Worm (Caenorhabditis elegans) whole organism, young adult: ENCODE measurements around the gene sri-71.
A peak's percentile ranks its signal among the peaks of the same experiment; 100 is the strongest.
"Not testable (repeated sequence)": the region's sequence is repeated elsewhere in the genome, so short reads cannot be mapped to it uniquely, and the experiment has no call there.

ENCODE experiments used
- B0261.1 ChIP-seq: sonication (generic microtip); optimal IDR thresholded peaks from 2 replicates; lab custom pipeline; 2016; ENCODE audit warnings: mild to moderate bottlenecking, missing genetic modification characterization, moderate library complexity, missing compliant biosample characterization
- F23B12.7 ChIP-seq: sonication (generic microtip); optimal IDR thresholded peaks from 2 replicates; lab custom pipeline; 2017; ENCODE audit warnings: missing genetic modification characterization, mild to moderate bottlenecking, missing compliant biosample characterization, antibody characterized with exemption, moderate library complexity; ENCODE audit not compliant: insufficient read depth
- F57C9.4 ChIP-seq: sonication (generic microtip); optimal IDR thresholded peaks from 2 replicates; lab custom pipeline; 2017; ENCODE audit warnings: mild to moderate bottlenecking, missing genetic modification characterization, missing compliant biosample characterization
- K12H6.12 ChIP-seq: fragments of 200-800 bp; sonication (Bioruptor generic); optimal IDR thresholded peaks from 2 replicates; lab custom pipeline; 2018; ENCODE audit warnings: mild to moderate bottlenecking, missing genetic modification characterization, missing compliant biosample characterization
- T26A5.8 ChIP-seq: sonication (generic microtip); optimal IDR thresholded peaks from 2 replicates; lab custom pipeline; 2016; ENCODE audit warnings: missing genetic modification characterization, missing compliant biosample characterization
- Y53F4B.3 ChIP-seq: fragments of 200-800 bp; sonication (Bioruptor generic); IDR thresholded peaks from 2 replicates; pipeline ENCODE4 v1.3.6; 2022; ENCODE audit warnings: missing genetic modification reagents, missing genetic modification characterization, missing compliant biosample characterization
- Y67H2A.10 ChIP-seq: fragments of 200-800 bp; sonication (Bioruptor generic); conservative IDR thresholded peaks from 2 replicates; pipeline ENCODE4 v1.3.6; 2022; ENCODE audit warnings: missing genetic modification reagents, missing genetic modification characterization, missing compliant biosample characterization
- ZK185.1 ChIP-seq: sonication (generic microtip); optimal IDR thresholded peaks from 2 replicates; lab custom pipeline; 2016; ENCODE audit warnings: mild to moderate bottlenecking, missing genetic modification characterization, missing compliant biosample characterization; ENCODE audit not compliant: poor library complexity, severe bottlenecking
- akir-1 ChIP-seq: fragments of 200-800 bp; sonication (Bioruptor generic); optimal IDR thresholded peaks from 2 replicates; lab custom pipeline; 2018; ENCODE audit warnings: mild to moderate bottlenecking, missing genetic modification characterization, moderate library complexity, missing compliant biosample characterization
- aptf-3 ChIP-seq: fragments of 200-800 bp; sonication (Bioruptor generic); IDR thresholded peaks from 2 replicates; pipeline ENCODE4 v1.3.6; 2022; ENCODE audit warnings: missing genetic modification characterization, missing compliant biosample characterization
- attf-5 ChIP-seq: fragments of 200-800 bp; sonication (Bioruptor generic); optimal IDR thresholded peaks from 2 replicates; lab custom pipeline; 2018; ENCODE audit warnings: mild to moderate bottlenecking, missing genetic modification characterization, missing compliant biosample characterization
- attf-6 ChIP-seq: fragments of 200-800 bp; sonication (Bioruptor generic); IDR thresholded peaks from 2 replicates; pipeline ENCODE4 v1.3.6; 2022; ENCODE audit warnings: missing genetic modification reagents, missing genetic modification characterization, missing compliant biosample characterization
- bed-2 ChIP-seq: fragments of 200-800 bp; sonication (Bioruptor generic); IDR thresholded peaks from 2 replicates; pipeline ENCODE4 v1.3.6; 2022; ENCODE audit warnings: missing genetic modification reagents, missing genetic modification characterization, missing compliant biosample characterization
- ceh-79 ChIP-seq: sonication (generic microtip); optimal IDR thresholded peaks from 2 replicates; lab custom pipeline; 2017; ENCODE audit warnings: mild to moderate bottlenecking, missing genetic modification characterization, missing compliant biosample characterization
- die-1 ChIP-seq: sonication (generic microtip); optimal IDR thresholded peaks from 2 replicates; lab custom pipeline; 2016; ENCODE audit warnings: missing genotype, mild to moderate bottlenecking, missing genetic modification characterization, missing compliant biosample characterization
- dpl-1 ChIP-seq: fragments of 150-350 bp; optimal IDR thresholded peaks from 2 replicates; lab custom pipeline; 2014; ENCODE audit warnings: missing biosample characterization, missing genetic modification reagents, missing genetic modification characterization
- efl-1 ChIP-seq: fragments of 150-350 bp; optimal IDR thresholded peaks from 2 replicates; lab custom pipeline; 2014; ENCODE audit warnings: missing biosample characterization, missing genetic modification reagents, missing genetic modification characterization
- hmg-20 ChIP-seq: fragments of 200-800 bp; sonication (Bioruptor generic); IDR thresholded peaks from 2 replicates; pipeline ENCODE4 v1.3.6; 2022; ENCODE audit warnings: missing genetic modification reagents, missing genetic modification characterization, missing compliant biosample characterization
- let-607 ChIP-seq, 2 experiments: fragments of 200-800 bp in 1 of 2; sonication (Bioruptor generic) in 1 of 2; sonication (generic microtip) in 1 of 2; optimal IDR thresholded peaks; 2 replicates each; lab custom pipeline; 2016 to 2018; ENCODE audit warnings: mild to moderate bottlenecking in 2 of 2, missing compliant biosample characterization in 2 of 2, missing genetic modification characterization in 2 of 2, moderate library complexity in 2 of 2, missing genotype in 1 of 2
- lin-26 ChIP-seq: fragments of 200-800 bp; sonication (Bioruptor generic); IDR thresholded peaks from 2 replicates; pipeline ENCODE4 v1.3.6; 2022; ENCODE audit warnings: missing genetic modification reagents, missing genetic modification characterization, missing compliant biosample characterization
- lin-35 ChIP-seq, 3 experiments: fragments of 150-350 bp in 2 of 3; sonication (generic microtip) in 1 of 3; optimal IDR thresholded peaks; 2 replicates each; lab custom pipeline; 2014 to 2018; ENCODE audit warnings: missing biosample characterization in 3 of 3, missing genetic modification characterization in 3 of 3, missing genetic modification reagents in 3 of 3
- lin-40 ChIP-seq: sonication (generic microtip); optimal IDR thresholded peaks from 2 replicates; lab custom pipeline; 2016; ENCODE audit warnings: missing genetic modification characterization, mild to moderate bottlenecking, missing compliant biosample characterization, missing genotype, missing genetic modification reagents
- lin-54 ChIP-seq: fragments of 200-800 bp; sonication (Bioruptor generic); optimal IDR thresholded peaks from 2 replicates; lab custom pipeline; 2018; ENCODE audit warnings: mild to moderate bottlenecking, missing genetic modification characterization, missing compliant biosample characterization
- lsy-27 ChIP-seq: sonication (generic microtip); optimal IDR thresholded peaks from 2 replicates; lab custom pipeline; 2017; ENCODE audit warnings: missing genetic modification characterization, mild to moderate bottlenecking, missing compliant biosample characterization, antibody characterized with exemption, missing genotype, borderline replicate concordance; ENCODE audit not compliant: insufficient read depth
- mcd-1 ChIP-seq: fragments of 200-800 bp; sonication (Bioruptor generic); IDR thresholded peaks from 2 replicates; pipeline ENCODE4 v1.3.6; 2022; ENCODE audit warnings: missing genetic modification reagents, missing genetic modification characterization, missing compliant biosample characterization
- mel-28 ChIP-seq: sonication (generic microtip); optimal IDR thresholded peaks from 2 replicates; lab custom pipeline; 2016; ENCODE audit warnings: borderline replicate concordance, mild to moderate bottlenecking, missing genetic modification characterization, missing compliant biosample characterization
- mxl-1 ChIP-seq: sonication (generic microtip); optimal IDR thresholded peaks from 2 replicates; lab custom pipeline; 2016; ENCODE audit warnings: missing genetic modification characterization, missing compliant biosample characterization
- nfya-2 ChIP-seq: fragments of 200-800 bp; sonication (Bioruptor generic); IDR thresholded peaks from 2 replicates; pipeline ENCODE4 v1.3.6; 2022; ENCODE audit warnings: missing genetic modification reagents, missing genetic modification characterization, missing compliant biosample characterization
- nhr-120 ChIP-seq: fragments of 200-800 bp; sonication (Bioruptor generic); IDR thresholded peaks from 2 replicates; pipeline ENCODE4 v1.3.6; 2022; ENCODE audit warnings: missing genetic modification characterization, missing compliant biosample characterization
- nhr-179 ChIP-seq: sonication (generic microtip); optimal IDR thresholded peaks from 2 replicates; lab custom pipeline; 2016; ENCODE audit warnings: mild to moderate bottlenecking, missing genetic modification characterization, missing compliant biosample characterization
- rcor-1 ChIP-seq: fragments of 200-800 bp; sonication (Bioruptor generic); IDR thresholded peaks from 2 replicates; pipeline ENCODE4 v1.3.6; 2022; ENCODE audit warnings: missing genetic modification reagents, missing genetic modification characterization, missing compliant biosample characterization
- sea-2 ChIP-seq: fragments of 200-800 bp; sonication (Bioruptor generic); IDR thresholded peaks from 2 replicates; pipeline ENCODE4 v1.3.6; 2022; ENCODE audit warnings: missing genetic modification characterization, missing compliant biosample characterization
- snpc-1.3 ChIP-seq: sonication (generic microtip); optimal IDR thresholded peaks from 2 replicates; lab custom pipeline; 2017; ENCODE audit warnings: missing genetic modification characterization, mild to moderate bottlenecking, missing compliant biosample characterization, antibody characterized with exemption, moderate library complexity, missing genotype, missing genetic modification reagents; ENCODE audit not compliant: insufficient read depth
- somi-1 ChIP-seq: fragments of 200-800 bp; sonication (Bioruptor generic); optimal IDR thresholded peaks from 2 replicates; lab custom pipeline; 2018; ENCODE audit warnings: mild to moderate bottlenecking, missing genetic modification characterization, missing compliant biosample characterization
- sptf-2 ChIP-seq: fragments of 200-800 bp; sonication (Bioruptor generic); optimal IDR thresholded peaks from 2 replicates; lab custom pipeline; 2018; ENCODE audit warnings: mild to moderate bottlenecking, missing genetic modification characterization, missing compliant biosample characterization
- zfh-2 ChIP-seq: fragments of 200-800 bp; sonication (Bioruptor generic); conservative IDR thresholded peaks from 2 replicates; pipeline ENCODE4 v1.3.6; 2022; ENCODE audit warnings: missing genetic modification reagents, missing genetic modification characterization, missing compliant biosample characterization
- zim-3 ChIP-seq: sonication (generic microtip); optimal IDR thresholded peaks from 2 replicates; lab custom pipeline; 2017; ENCODE audit warnings: mild to moderate bottlenecking, missing genetic modification characterization, moderate library complexity, missing compliant biosample characterization

sri-71 gene

DNA sequence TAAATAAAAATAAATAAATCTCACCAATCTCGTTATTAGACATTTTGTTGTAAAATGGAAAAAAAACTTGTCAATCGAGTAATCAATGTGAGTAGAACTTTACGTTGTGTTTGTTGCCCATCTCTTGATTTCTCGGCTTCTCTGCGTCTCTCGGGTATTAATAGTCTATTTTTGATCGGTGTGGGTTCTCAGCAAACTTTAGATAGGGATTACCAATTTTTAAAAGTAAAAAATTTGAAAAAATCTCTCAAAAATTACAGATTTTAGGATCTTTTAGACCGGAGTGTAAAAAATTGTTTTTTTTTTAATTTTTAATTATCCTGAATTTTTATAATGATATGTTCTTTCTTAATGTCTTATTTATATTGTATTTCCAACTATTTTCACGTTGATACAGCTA, 9.8 kb downstream of the sri-71 start, which contains the start of gene F22E5.21:
Gene F22E5.21, minus strand, starts transcription at position 101 of the 400 bp plus-strand sequence.
- no peak for TF ChIP-seq akir-1 (GFP tag; lab: Kevin White, UChicago)
- no peak for TF ChIP-seq sea-2 (GFP tag; lab: Robert Waterston, UW)
- TF ChIP-seq sptf-2, result no peak
- TF ChIP-seq snpc-1.3 (tag; lab: Kevin White, UChicago), result no peak
- no peak for TF ChIP-seq T26A5.8 (tag; lab: Kevin White, UChicago)
- TF ChIP-seq lin-26 (GFP tag; lab: Robert Waterston, UW), result no peak

DNA sequence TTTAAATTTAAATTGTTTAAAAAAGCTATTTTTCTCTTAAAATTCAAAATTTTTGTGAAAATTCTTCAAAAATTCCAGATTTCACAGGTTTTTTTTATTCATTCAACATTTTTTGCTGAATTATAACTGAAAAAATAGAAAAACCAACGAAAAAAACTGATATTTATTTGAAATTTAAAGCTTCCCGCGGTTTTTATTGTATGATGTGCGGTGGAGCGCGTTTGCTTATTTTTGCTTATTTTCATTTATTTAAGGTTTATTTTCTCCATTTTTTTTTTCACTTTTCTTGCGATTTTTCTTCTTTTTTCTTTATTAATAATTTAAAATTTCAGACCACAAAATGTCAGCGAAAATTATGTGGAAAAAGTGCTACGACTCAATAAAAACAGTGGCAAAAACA, 10.5 kb downstream of the sri-71 start, which contains the start of gene F22E5.9:
Gene F22E5.9, plus strand, starts transcription at position 327 of the 400 bp plus-strand sequence.
- TF ChIP-seq akir-1 (GFP tag; lab: Kevin White, UChicago) (no peak), nfya-2 (GFP tag; lab: Robert Waterston, UW) (no peak), Y67H2A.10 (GFP tag; lab: Robert Waterston, UW) (no peak), lin-54 (GFP tag; lab: Kevin White, UChicago) (peak; percentile 50), ZK185.1 (tag; lab: Kevin White, UChicago) (no peak), Y53F4B.3 (no peak), lsy-27 (tag; lab: Kevin White, UChicago) (no peak), efl-1 (GFP tag; lab: Kevin White, UChicago) (peak; percentile 30), B0261.1 (tag; lab: Kevin White, UChicago) (no peak), mcd-1 (GFP tag; lab: Robert Waterston, UW) (peak; percentile 85), mel-28 (tag; lab: Kevin White, UChicago) (no peak), somi-1 (GFP tag; lab: Kevin White, UChicago) (no peak), dpl-1 (GFP tag; lab: Kevin White, UChicago) (peak; percentile 54)

DNA sequence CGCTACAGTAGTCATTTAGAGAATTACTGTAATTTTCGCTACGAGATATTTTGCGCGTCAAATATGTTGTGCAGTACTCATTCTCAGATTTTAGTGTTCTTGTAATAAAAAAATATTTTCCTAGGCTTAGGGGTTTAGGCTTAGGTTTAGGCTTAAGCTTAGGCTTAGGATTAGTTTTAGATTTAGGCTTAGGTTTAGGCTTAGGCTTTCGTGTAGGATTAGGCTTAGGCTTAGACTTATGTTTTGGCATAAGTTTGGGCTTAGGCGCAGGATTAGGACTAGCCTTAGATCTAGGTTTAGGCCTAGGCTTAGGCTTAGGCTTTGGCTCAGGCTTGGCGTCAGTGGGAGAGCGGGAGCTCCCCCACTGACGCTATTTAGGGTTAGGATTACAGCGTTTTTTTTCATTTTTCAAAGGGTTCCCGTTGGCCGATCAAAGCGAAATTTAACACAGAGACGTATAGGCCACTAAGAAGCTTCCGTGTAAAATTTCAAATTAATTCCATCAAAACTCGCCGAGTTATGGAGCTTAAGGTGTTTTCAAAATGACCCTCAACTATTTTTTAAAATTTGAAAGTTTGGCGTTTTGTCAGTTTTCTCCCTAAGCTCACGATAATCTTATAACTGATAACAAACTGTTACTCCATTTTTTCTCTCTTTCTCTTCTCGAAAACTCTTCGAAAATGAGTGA, 12.0 kb downstream of the sri-71 start, which contains the start of gene F22E5.8:
Gene F22E5.8, plus strand, starts transcription at position 638 of the 688 bp plus-strand sequence.
- TF ChIP-seq nhr-179 (tag; lab: Kevin White, UChicago); zim-3; sea-2 (GFP tag; lab: Robert Waterston, UW): not testable (repeated sequence)

ce11 chrII:2640982-2641381, 13.4 kb downstream of the sri-71 start, which contains the start of gene F22E5.23:
Gene F22E5.23 (plus strand): TSS chrII:2641282.
- no peak for TF ChIP-seq lsy-27 (tag; lab: Kevin White, UChicago)

DNA sequence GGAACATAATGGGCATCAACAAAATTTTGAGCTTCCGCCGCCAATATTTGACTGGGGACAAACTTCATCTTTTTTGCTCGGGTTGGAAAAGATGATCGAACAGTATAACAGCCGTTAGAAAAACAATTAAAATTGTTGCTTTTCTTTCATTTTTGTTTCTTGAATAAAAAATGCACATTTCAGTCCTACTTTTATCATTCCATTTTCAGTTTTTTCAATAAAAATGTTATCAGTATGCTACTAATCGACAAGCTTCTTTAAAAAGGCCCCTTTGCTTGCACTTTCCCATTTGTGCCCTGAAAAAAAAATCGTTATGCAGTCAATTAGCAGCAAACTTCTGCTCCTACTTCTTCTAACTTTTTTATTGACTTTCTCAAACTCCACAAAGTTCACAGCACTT, 14.2 kb downstream of the sri-71 start, which contains the start of gene F22E5.7:
Gene F22E5.7, plus strand, starts transcription at position 301 of the 400 bp plus-strand sequence.
- TF ChIP-seq nhr-120 (no peak), attf-5 (GFP tag; lab: Kevin White, UChicago) (no peak), attf-6 (GFP tag; lab: Robert Waterston, UW) (no peak), lin-40 (tag; lab: Kevin White, UChicago) (no peak), F57C9.4 (tag; lab: Kevin White, UChicago) (no peak), hmg-20 (GFP tag; lab: Robert Waterston, UW) (no peak), aptf-3 (no peak), let-607 (tag; optimal IDR thresholded peaks at IDR 0.05; lab: Kevin White, UChicago) (no peak), ceh-79 (tag; lab: Kevin White, UChicago) (no peak), nhr-179 (tag; lab: Kevin White, UChicago) (no peak), die-1 (tag; lab: Kevin White, UChicago) (no peak), mxl-1 (tag; lab: Kevin White, UChicago) (no peak), rcor-1 (no peak), lin-35 (GFP tag; optimal IDR thresholded peaks at IDR 0.05; lab: Kevin White, UChicago) (no peak), F23B12.7 (no peak), bed-2 (GFP tag; lab: Robert Waterston, UW) (no peak), akir-1 (GFP tag; lab: Kevin White, UChicago) (no peak), zfh-2 (no peak), mel-28 (tag; lab: Kevin White, UChicago) (no peak), K12H6.12 (tag; lab: Kevin White, UChicago) (no peak)
- TF ChIP-seq, all 124 proteins: peak for 0
